In genomic region chrX:18533308-18533707, dm6 we compare ENCODE assay signal across 5 fruit fly cellular contexts.
TF ChIP-seq lines count a peak whose summit lies in the region.

No protein-coding gene starts in this region.

- TF ChIP-seq CTCF in whole organism, embryonic (GFP tag; optimal IDR thresholded peaks at IDR 0.05; lab: Kevin White, UChicago): no peak

TF ChIP-seq in whole organism, adult, 20 proteins besides CTCF, POLR2A, EP300 and RAD21:
- TF ChIP-seq ovo (GFP tag; optimal IDR thresholded peaks at IDR 0.05; lab: Kevin White, UChicago) (no peak), pad (GFP tag; optimal IDR thresholded peaks at IDR 0.05; lab: Kevin White, UChicago) (no peak), kay (GFP tag; lab: Kevin White, UChicago; ENCODE audit: borderline replicate concordance) (peak; percentile 28)

TF ChIP-seq in whole organism, embryonic, 481 proteins besides CTCF, POLR2A, EP300 and RAD21 (continues in another document):
- TF ChIP-seq Ets97D (GFP tag; optimal IDR thresholded peaks at IDR 0.05; lab: Kevin White, UChicago) (peak; percentile 4), prd (optimal IDR thresholded peaks at IDR 0.05; lab: Kevin White, UChicago) (no peak), prd (GFP tag; IDR thresholded peaks at IDR 0.05; lab: Robert Waterston, UW) (peak; percentile 27; the same call in 1 of the 3 replicates), CG3407 (GFP tag; optimal IDR thresholded peaks at IDR 0.05; lab: Kevin White, UChicago) (peak; percentile 44), ewg (GFP tag; optimal IDR thresholded peaks at IDR 0.05; lab: Kevin White, UChicago) (peak; percentile 34), Hr51 (GFP tag; optimal IDR thresholded peaks at IDR 0.05; lab: Kevin White, UChicago) (peak in 1 of 2 experiments; percentile 45), fd96Cb (tag; optimal IDR thresholded peaks at IDR 0.05; lab: Kevin White, UChicago) (peak; percentile 33), CG2712 (tag; optimal IDR thresholded peaks at IDR 0.05; lab: Kevin White, UChicago) (peak; percentile 53), CG15269 (tag; optimal IDR thresholded peaks at IDR 0.05; lab: Kevin White, UChicago) (no peak), CG8290 (GFP tag; optimal IDR thresholded peaks at IDR 0.05; lab: Kevin White, UChicago) (no peak), CG8290 (tag; optimal IDR thresholded peaks at IDR 0.05; lab: Kevin White, UChicago) (no peak), Eip74EF (GFP tag; optimal IDR thresholded peaks at IDR 0.05; lab: Kevin White, UChicago) (peak in 1 of 2 experiments; percentile 61), CG17829 (tag; optimal IDR thresholded peaks at IDR 0.05; lab: Kevin White, UChicago) (peak; percentile 21), gcm (GFP tag; optimal IDR thresholded peaks at IDR 0.05; lab: Kevin White, UChicago) (peak; percentile 19), CG3847 (GFP tag; IDR thresholded peaks at IDR 0.05; lab: Robert Waterston, UW) (0 out of 2 replicates have a peak, but pooled peaks have one; percentile 18), CG30403 (GFP tag; optimal IDR thresholded peaks at IDR 0.05; lab: Kevin White, UChicago) (peak; percentile 14), CG12236 (GFP tag; optimal IDR thresholded peaks at IDR 0.05; lab: Kevin White, UChicago) (no peak), lola (GFP tag; optimal IDR thresholded peaks at IDR 0.05; lab: Kevin White, UChicago) (peak in 1 of 3 experiments; percentile 57), BEAF-32 (GFP tag; optimal IDR thresholded peaks at IDR 0.05; lab: Kevin White, UChicago) (no peak), Lhr (GFP tag; optimal IDR thresholded peaks at IDR 0.05; lab: Kevin White, UChicago) (peak; percentile 11), lmd (GFP tag; IDR thresholded peaks at IDR 0.05; lab: Robert Waterston, UW) (peak; percentile 37; the same call in 1 of the 2 replicates)

TF ChIP-seq in whole organism, prepupa, 60 proteins besides CTCF, POLR2A, EP300 and RAD21 (continues in another document):
- TF ChIP-seq CG6808 (GFP tag; optimal IDR thresholded peaks at IDR 0.05; lab: Kevin White, UChicago): peak; percentile 5
- no peak for TF ChIP-seq vri (GFP tag; optimal IDR thresholded peaks at IDR 0.05; lab: Kevin White, UChicago)
- TF ChIP-seq lz (GFP tag; optimal IDR thresholded peaks at IDR 0.05; lab: Kevin White, UChicago): peak; percentile 39
- TF ChIP-seq CG8632 (GFP tag; optimal IDR thresholded peaks at IDR 0.05; lab: Kevin White, UChicago): peak; percentile 25
- peak; percentile 39 for TF ChIP-seq topi (GFP tag; optimal IDR thresholded peaks at IDR 0.05; lab: Kevin White, UChicago)
- peak; percentile 16 for TF ChIP-seq acj6 (GFP tag; optimal IDR thresholded peaks at IDR 0.05; lab: Kevin White, UChicago)
- TF ChIP-seq Sox102F (GFP tag; optimal IDR thresholded peaks at IDR 0.05; lab: Kevin White, UChicago): peak; percentile 16
- peak; percentile 13 for TF ChIP-seq OdsH (GFP tag; optimal IDR thresholded peaks at IDR 0.05; lab: Kevin White, UChicago)
- peak; percentile 10 for TF ChIP-seq CG6792 (GFP tag; optimal IDR thresholded peaks at IDR 0.05; lab: Kevin White, UChicago)
- peak; percentile 53 for TF ChIP-seq esn (GFP tag; optimal IDR thresholded peaks at IDR 0.05; lab: Kevin White, UChicago)
- TF ChIP-seq pdm3 (GFP tag; optimal IDR thresholded peaks at IDR 0.05; lab: Kevin White, UChicago): peak; percentile 18
- no peak for TF ChIP-seq Ets21C (GFP tag; optimal IDR thresholded peaks at IDR 0.05; lab: Kevin White, UChicago)
- TF ChIP-seq CG9139 (GFP tag; optimal IDR thresholded peaks at IDR 0.05; lab: Kevin White, UChicago): no peak
- no peak for TF ChIP-seq CG7368 (GFP tag; optimal IDR thresholded peaks at IDR 0.05; lab: Kevin White, UChicago)
- no peak for TF ChIP-seq net (GFP tag; optimal IDR thresholded peaks at IDR 0.05; lab: Kevin White, UChicago)
- no peak for TF ChIP-seq CG8119 (GFP tag; IDR thresholded peaks at IDR 0.05; lab: Robert Waterston, UW)
- peak; percentile 23 for TF ChIP-seq achi (GFP tag; optimal IDR thresholded peaks at IDR 0.05; lab: Kevin White, UChicago)
- TF ChIP-seq Eip78C (GFP tag; lab: Kevin White, UChicago): peak; percentile 84
- TF ChIP-seq svp (GFP tag; lab: Kevin White, UChicago): peak; percentile 80
- peak; percentile 23 for TF ChIP-seq Sox14 (GFP tag; optimal IDR thresholded peaks at IDR 0.05; lab: Kevin White, UChicago)
- no peak for TF ChIP-seq Hr38 (GFP tag; optimal IDR thresholded peaks at IDR 0.05; lab: Kevin White, UChicago)
- peak; percentile 20 for TF ChIP-seq Hr39 (GFP tag; optimal IDR thresholded peaks at IDR 0.05; lab: Kevin White, UChicago)
- peak; percentile 19 for TF ChIP-seq CG31627 (GFP tag; optimal IDR thresholded peaks at IDR 0.05; lab: Kevin White, UChicago)
- TF ChIP-seq CG32006 (GFP tag; optimal IDR thresholded peaks at IDR 0.05; lab: Kevin White, UChicago): peak; percentile 13

TF ChIP-seq in whole organism, pupa, 21 proteins besides CTCF, POLR2A, EP300 and RAD21:
- TF ChIP-seq CG34367 (tag; optimal IDR thresholded peaks at IDR 0.05; lab: Kevin White, UChicago) (peak; percentile 13), EcR (GFP tag; optimal IDR thresholded peaks at IDR 0.05; lab: Kevin White, UChicago) (no peak), CG9948 (tag; optimal IDR thresholded peaks at IDR 0.05; lab: Kevin White, UChicago) (peak; percentile 25), CG8159 (tag; optimal IDR thresholded peaks at IDR 0.05; lab: Kevin White, UChicago) (peak; percentile 25), CG15710 (tag; optimal IDR thresholded peaks at IDR 0.05; lab: Kevin White, UChicago) (peak; percentile 22), Pif1A (GFP tag; optimal IDR thresholded peaks at IDR 0.05; lab: Kevin White, UChicago) (peak; percentile 18), CG8301 (tag; optimal IDR thresholded peaks at IDR 0.05; lab: Kevin White, UChicago) (no peak)

TF ChIP-seq in whole organism, wandering third instar larva, 38 proteins besides CTCF, POLR2A, EP300 and RAD21:
- TF ChIP-seq CrebA (GFP tag; optimal IDR thresholded peaks at IDR 0.05; lab: Kevin White, UChicago; ENCODE audit: borderline replicate concordance) (no peak), OdsH (GFP tag; optimal IDR thresholded peaks at IDR 0.05; lab: Kevin White, UChicago) (peak; percentile 20), psq (GFP tag; optimal IDR thresholded peaks at IDR 0.05; lab: Kevin White, UChicago) (peak; percentile 2), br (GFP tag; optimal IDR thresholded peaks at IDR 0.05; lab: Kevin White, UChicago) (no peak), Sp1 (GFP tag; optimal IDR thresholded peaks at IDR 0.05; lab: Kevin White, UChicago) (peak; percentile 28), rgr (GFP tag; optimal IDR thresholded peaks at IDR 0.05; lab: Kevin White, UChicago) (peak; percentile 40), woc (GFP tag; optimal IDR thresholded peaks at IDR 0.05; lab: Kevin White, UChicago) (no peak), Abd-B (GFP tag; optimal IDR thresholded peaks at IDR 0.05; lab: Kevin White, UChicago) (no peak), fru (GFP tag; optimal IDR thresholded peaks at IDR 0.05; lab: Kevin White, UChicago) (peak; percentile 31), ey (GFP tag; optimal IDR thresholded peaks at IDR 0.05; lab: Kevin White, UChicago) (peak; percentile 32), HLH106 (tag; optimal IDR thresholded peaks at IDR 0.05; lab: Kevin White, UChicago) (peak; percentile 19), lola (GFP tag; optimal IDR thresholded peaks at IDR 0.05; lab: Kevin White, UChicago) (no peak), foxo (GFP tag; optimal IDR thresholded peaks at IDR 0.05; lab: Kevin White, UChicago) (peak in 1 of 2 experiments; percentile 31), h (GFP tag; optimal IDR thresholded peaks at IDR 0.05; lab: Kevin White, UChicago) (peak; percentile 15), Mio (GFP tag; optimal IDR thresholded peaks at IDR 0.05; lab: Kevin White, UChicago) (no peak)
